Fruit fly (Drosophila melanogaster): ENCODE measurements around the gene stx.

The stx gene

dm6 chrX:10767350-10768005 is 22.7 kb upstream of the stx start (continued):
- TF ChIP-seq nerfin-1 (tag; optimal IDR thresholded peaks at IDR 0.05) (no peak), CG14050 (GFP tag; IDR thresholded peaks at IDR 0.05) (peak; percentile 44; the same call in 1 of the 3 replicates), zfh1 (GFP tag; IDR thresholded peaks at IDR 0.05) (peak; percentile 31; the same call in 1 of the 3 replicates), sr (GFP tag; IDR thresholded peaks at IDR 0.05) (0 out of 3 replicates have a peak, but pooled peaks have one; percentile 33), abd-A (tag; optimal IDR thresholded peaks at IDR 0.05) (peak; percentile 25), repo (GFP tag; optimal IDR thresholded peaks at IDR 0.05) (peak; percentile 51), CG9932 (GFP tag; IDR thresholded peaks at IDR 0.05) (peak; percentile 80), CG18262 (tag; optimal IDR thresholded peaks at IDR 0.05) (peak; percentile 51), Hr39 (optimal IDR thresholded peaks at IDR 0.05) (no peak), CG9215 (GFP tag; IDR thresholded peaks at IDR 0.05) (no peak; the same call in 1 of the 2 replicates), sens-2 (GFP tag; IDR thresholded peaks at IDR 0.05) (no peak), fru (optimal IDR thresholded peaks at IDR 0.05) (no peak), CG13424 (tag; optimal IDR thresholded peaks at IDR 0.05) (peak; percentile 62), wdn (GFP tag; IDR thresholded peaks at IDR 0.05) (peak; percentile 62), CG12744 (GFP tag; optimal IDR thresholded peaks at IDR 0.05) (peak; percentile 57), CG1024 (GFP tag; IDR thresholded peaks at IDR 0.05) (peak; percentile 17; the same call in 1 of the 2 replicates), mirr (GFP tag; optimal IDR thresholded peaks at IDR 0.05) (peak; percentile 65), CG4282 (GFP tag; optimal IDR thresholded peaks at IDR 0.05) (peak; percentile 51), H2.0 (GFP tag; IDR thresholded peaks at IDR 0.05) (peak; percentile 31; the same call in 1 of the 2 replicates), ci (GFP tag; IDR thresholded peaks at IDR 0.05) (peak; percentile 65; the same call in 2 of the 3 replicates), CG2116 (GFP tag; optimal IDR thresholded peaks at IDR 0.05) (no peak), dmrt99B (tag; optimal IDR thresholded peaks at IDR 0.05) (peak; percentile 56), CG14710 (tag; optimal IDR thresholded peaks at IDR 0.05) (no peak), H15 (GFP tag; IDR thresholded peaks at IDR 0.05) (no peak), CG16813 (GFP tag; IDR thresholded peaks at IDR 0.05; ENCODE audit: partially characterized antibody) (no peak), CG7786 (GFP tag; optimal IDR thresholded peaks at IDR 0.05) (peak; percentile 77), jing (GFP tag; optimal IDR thresholded peaks at IDR 0.05) (no peak), disco-r (GFP tag; optimal IDR thresholded peaks at IDR 0.05) (peak; percentile 18), CG1603 (tag; optimal IDR thresholded peaks at IDR 0.05) (peak; percentile 43), Dad (GFP tag; optimal IDR thresholded peaks at IDR 0.05) (peak; percentile 33), prd (optimal IDR thresholded peaks at IDR 0.05) (no peak), prd (GFP tag; IDR thresholded peaks at IDR 0.05) (peak; percentile 66; the same call in 2 of the 3 replicates), eyg (GFP tag; optimal IDR thresholded peaks at IDR 0.05) (peak; percentile 48), Hmr (GFP tag; optimal IDR thresholded peaks at IDR 0.05) (peak; percentile 72), CG11456 (GFP tag; IDR thresholded peaks at IDR 0.05) (peak; percentile 69; the same call in 1 of the 3 replicates), lilli (GFP tag; optimal IDR thresholded peaks at IDR 0.05) (peak; percentile 80), CG2712 (tag; optimal IDR thresholded peaks at IDR 0.05) (peak; percentile 48), Drgx (GFP tag; IDR thresholded peaks at IDR 0.05) (peak; percentile 77), B-H2 (GFP tag; optimal IDR thresholded peaks at IDR 0.05) (peak; percentile 83), tio (GFP tag; optimal IDR thresholded peaks at IDR 0.05) (no peak), NFAT (GFP tag; IDR thresholded peaks at IDR 0.05) (peak; percentile 70; the same call in 1 of the 2 replicates), pum (GFP tag; optimal IDR thresholded peaks at IDR 0.05) (peak; percentile 62), zfh2 (GFP tag; optimal IDR thresholded peaks at IDR 0.05) (peak; percentile 70), en (GFP tag; optimal IDR thresholded peaks at IDR 0.05) (peak; percentile 19), CG8089 (GFP tag; optimal IDR thresholded peaks at IDR 0.05) (peak; percentile 20), CG6689 (GFP tag; IDR thresholded peaks at IDR 0.05) (no peak), Nf-YB (GFP tag; optimal IDR thresholded peaks at IDR 0.05) (peak; percentile 25), CG32772 (GFP tag; IDR thresholded peaks at IDR 0.05) (peak; percentile 11; the same call in 1 of the 2 replicates), Dp (GFP tag; optimal IDR thresholded peaks at IDR 0.05) (no peak), Fer1 (GFP tag; optimal IDR thresholded peaks at IDR 0.05) (peak; percentile 73), CG4707 (GFP tag; optimal IDR thresholded peaks at IDR 0.05) (no peak)

Measured in whole organism, embryonic.